Worm (Caenorhabditis elegans): Measurements from ENCODE around the gene hst-6.

DNA sequence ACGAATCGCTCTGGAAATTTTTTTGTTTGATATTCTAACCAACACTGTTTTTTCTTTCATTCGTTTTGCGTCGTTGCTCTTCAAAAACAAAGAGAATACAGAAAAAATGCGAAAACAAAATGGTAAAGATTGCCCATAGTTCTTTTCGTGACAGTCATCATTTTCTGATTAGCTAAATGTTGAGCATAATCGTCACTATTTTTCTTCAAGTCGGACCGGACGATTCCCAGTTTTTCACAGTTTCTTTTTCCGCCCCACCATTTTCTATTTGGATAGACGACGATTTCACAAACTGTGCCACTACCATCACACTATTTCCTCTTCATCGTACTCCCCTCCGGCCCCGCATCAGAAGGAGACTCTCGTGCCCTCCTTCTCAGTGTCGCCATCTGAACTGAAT is 11.8 kb upstream of the hst-6 start:
- TF ChIP-seq elt-2 (tag; optimal IDR thresholded peaks at IDR 0.05): no peak
- no peak for TF ChIP-seq ceh-82 (tag; optimal IDR thresholded peaks at IDR 0.05)
- no peak for TF ChIP-seq mdl-1 (tag; optimal IDR thresholded peaks at IDR 0.05)
- no peak for TF ChIP-seq pag-3 (tag; optimal IDR thresholded peaks at IDR 0.05; ENCODE audit: borderline replicate concordance, insufficient read depth)
- no peak for TF ChIP-seq zag-1 (tag; optimal IDR thresholded peaks at IDR 0.05)

All from whole organism, L1 larva.